Worm (Caenorhabditis elegans) whole organism, L4 larva: ENCODE measurements around the gene C37H5.14.

ENCODE experiments used
- T20F7.1 ChIP-seq: fragments of 200-800 bp; sonication (Bioruptor generic); optimal IDR thresholded peaks from 2 replicates; lab custom pipeline; 2018; ENCODE audit warnings: mild to moderate bottlenecking, missing genetic modification characterization, missing compliant biosample characterization
- Y105C5A.15 ChIP-seq: fragments of 200-800 bp; sonication (Bioruptor generic); IDR thresholded peaks from 2 replicates; pipeline ENCODE4 v1.3.6; 2022; ENCODE audit warnings: missing genetic modification characterization, missing compliant biosample characterization
- Y75B8A.6 ChIP-seq: fragments of 200-800 bp; sonication (Bioruptor generic); IDR thresholded peaks from 2 replicates; pipeline ENCODE4 v1.3.6; 2022; ENCODE audit warnings: missing genetic modification reagents, missing genetic modification characterization, missing compliant biosample characterization
- ZK337.2 ChIP-seq: fragments of 200-800 bp; sonication (Bioruptor generic); IDR thresholded peaks from 2 replicates; pipeline ENCODE4 v1.3.6; 2022; ENCODE audit warnings: missing genetic modification reagents, missing genetic modification characterization, missing compliant biosample characterization
- aha-1 ChIP-seq: fragments of 150-350 bp; peaks from one replicate; lab custom pipeline; 2014; ENCODE audit warnings: missing biosample characterization, missing genetic modification characterization
- aly-2 ChIP-seq: sonication (generic microtip); optimal IDR thresholded peaks from 2 replicates; lab custom pipeline; 2018; ENCODE audit warnings: missing biosample characterization, missing genetic modification characterization
- arid-1 ChIP-seq: fragments of 200-800 bp; sonication (Bioruptor generic); conservative IDR thresholded peaks from 2 replicates; pipeline ENCODE4 v1.3.6; 2022; ENCODE audit warnings: missing genetic modification reagents, missing genetic modification characterization, missing compliant biosample characterization
- ceh-82 ChIP-seq: sonication (generic microtip); optimal IDR thresholded peaks from 2 replicates; lab custom pipeline; 2017; ENCODE audit warnings: missing biosample characterization, missing genetic modification characterization
- ces-1 ChIP-seq: fragments of 150-350 bp; sonication (generic microtip); optimal IDR thresholded peaks from 4 replicates; lab custom pipeline; 2014; ENCODE audit warnings: missing biosample characterization, missing genetic modification reagents, missing genetic modification characterization
- daf-12 ChIP-seq: fragments of 150-350 bp; optimal IDR thresholded peaks from 2 replicates; lab custom pipeline; 2014; ENCODE audit warnings: missing biosample characterization, missing genetic modification reagents, missing genetic modification characterization
- daf-16 ChIP-seq, 3 experiments: sonication (generic microtip); optimal IDR thresholded peaks; 2 replicates each; lab custom pipeline; 2016 to 2017; ENCODE audit warnings: missing genetic modification characterization in 3 of 3, missing genetic modification reagents in 3 of 3, mild to moderate bottlenecking in 2 of 3, missing compliant biosample characterization in 2 of 3, missing biosample characterization in 1 of 3, moderate library complexity in 1 of 3
- dpl-1 ChIP-seq: fragments of 150-350 bp; optimal IDR thresholded peaks from 2 replicates; lab custom pipeline; 2014; ENCODE audit warnings: missing biosample characterization, missing genetic modification reagents, missing genetic modification characterization
- dve-1 ChIP-seq: sonication (generic microtip); optimal IDR thresholded peaks from 2 replicates; lab custom pipeline; 2017; ENCODE audit warnings: antibody characterized with exemption, mild to moderate bottlenecking, missing genetic modification characterization, missing compliant biosample characterization; ENCODE audit not compliant: insufficient read depth
- egl-43 ChIP-seq: fragments of 200-800 bp; sonication (Bioruptor generic); IDR thresholded peaks from 2 replicates; pipeline ENCODE4 v1.3.6; 2022; ENCODE audit warnings: missing genetic modification reagents, missing genetic modification characterization, missing compliant biosample characterization
- hif-1 ChIP-seq, 2 experiments: sonication (generic microtip); optimal IDR thresholded peaks; 2 replicates each; lab custom pipeline; 2016 to 2017; ENCODE audit warnings: missing compliant biosample characterization in 2 of 2, missing genetic modification characterization in 2 of 2, missing genetic modification reagents in 2 of 2, missing genotype in 2 of 2, mild to moderate bottlenecking in 1 of 2
- hlh-11 ChIP-seq: fragments of 200-800 bp; sonication (Bioruptor generic); optimal IDR thresholded peaks from 2 replicates; lab custom pipeline; 2018; ENCODE audit warnings: mild to moderate bottlenecking, missing genetic modification characterization, missing compliant biosample characterization
- hlh-30 ChIP-seq: sonication (generic microtip); optimal IDR thresholded peaks from 2 replicates; lab custom pipeline; 2017; ENCODE audit warnings: antibody characterized with exemption, mild to moderate bottlenecking, missing genetic modification characterization, missing compliant biosample characterization; ENCODE audit not compliant: insufficient read depth
- hmg-1.1 ChIP-seq: fragments of 200-800 bp; sonication (Bioruptor generic); IDR thresholded peaks from 2 replicates; pipeline ENCODE4 v1.3.6; 2022; ENCODE audit warnings: missing genetic modification reagents, missing genetic modification characterization, missing compliant biosample characterization
- lin-13 ChIP-seq: fragments of 150-350 bp; optimal IDR thresholded peaks from 2 replicates; lab custom pipeline; 2014; ENCODE audit warnings: missing biosample characterization, missing genetic modification reagents, missing genetic modification characterization
- lsy-2 ChIP-seq, 2 experiments: fragments of 150-350 bp in 1 of 2; sonication (generic microtip) in 1 of 2; optimal IDR thresholded peaks; 2 replicates each; lab custom pipeline; 2014 to 2017; ENCODE audit warnings: missing biosample characterization in 2 of 2, missing genetic modification characterization in 2 of 2
- madf-5 ChIP-seq, 2 experiments: fragments of 200-800 bp; sonication (Bioruptor generic); IDR thresholded peaks; 2 replicates each; pipeline ENCODE4 v1.3.6; 2022; ENCODE audit warnings: missing compliant biosample characterization in 2 of 2, missing genetic modification characterization in 2 of 2
- mdl-1 ChIP-seq, 2 experiments: fragments of 150-350 bp in 1 of 2; sonication (generic microtip) in 1 of 2; optimal IDR thresholded peaks; 2 replicates each; lab custom pipeline; 2014 to 2017; ENCODE audit warnings: missing biosample characterization in 2 of 2, missing genetic modification characterization in 2 of 2
- mep-1 ChIP-seq: fragments of 150-350 bp; sonication (generic microtip); optimal IDR thresholded peaks from 3 replicates; lab custom pipeline; 2014; ENCODE audit warnings: missing biosample characterization, missing genetic modification characterization
- mxl-2 ChIP-seq: fragments of 200-800 bp; sonication (Bioruptor generic); conservative IDR thresholded peaks from 2 replicates; pipeline ENCODE4 v1.3.6; 2022; ENCODE audit warnings: missing genetic modification reagents, missing genetic modification characterization, missing compliant biosample characterization
- nhr-10 ChIP-seq: fragments of 150-350 bp; optimal IDR thresholded peaks from 2 replicates; lab custom pipeline; 2014; ENCODE audit warnings: missing biosample characterization, missing genetic modification characterization
- nhr-102 ChIP-seq: sonication (generic microtip); optimal IDR thresholded peaks from 2 replicates; lab custom pipeline; 2016; ENCODE audit warnings: mild to moderate bottlenecking, missing genetic modification characterization, moderate library complexity, missing compliant biosample characterization
- nhr-11 ChIP-seq: fragments of 150-350 bp; optimal IDR thresholded peaks from 2 replicates; lab custom pipeline; 2014; ENCODE audit warnings: missing biosample characterization, missing genetic modification characterization
- nhr-28 ChIP-seq: fragments of 150-350 bp; optimal IDR thresholded peaks from 2 replicates; lab custom pipeline; 2014; ENCODE audit warnings: missing biosample characterization, missing genetic modification characterization
- nhr-42 ChIP-seq: fragments of 200-800 bp; sonication (Bioruptor generic); IDR thresholded peaks from 2 replicates; pipeline ENCODE4 v1.3.6; 2022; ENCODE audit warnings: missing genetic modification characterization, missing compliant biosample characterization
- nhr-76 ChIP-seq: fragments of 150-350 bp; optimal IDR thresholded peaks from 2 replicates; lab custom pipeline; 2014; ENCODE audit warnings: missing biosample characterization, missing genetic modification characterization
- pha-4 ChIP-seq, 2 experiments: fragments of 150-350 bp in 1 of 2; fragments of 200-800 bp in 1 of 2; sonication (Bioruptor generic) in 1 of 2; IDR thresholded peaks in 1 of 2; optimal IDR thresholded peaks in 1 of 2; 2 replicates each; pipeline versions ENCODE4 v1.3.6 to Lab custom; 2014 to 2022; ENCODE audit warnings: missing genetic modification characterization in 2 of 2, missing genetic modification reagents in 2 of 2, missing biosample characterization in 1 of 2, missing compliant biosample characterization in 1 of 2
- php-3 ChIP-seq: fragments of 200-800 bp; sonication (Bioruptor generic); IDR thresholded peaks from 2 replicates; pipeline ENCODE4 v1.3.6; 2022; ENCODE audit warnings: missing genetic modification reagents, missing genetic modification characterization, missing compliant biosample characterization
- pqm-1 ChIP-seq: sonication (generic microtip); optimal IDR thresholded peaks from 2 replicates; lab custom pipeline; 2017; ENCODE audit warnings: missing biosample characterization, missing genetic modification characterization
- rbr-2 ChIP-seq: sonication (generic microtip); optimal IDR thresholded peaks from 2 replicates; lab custom pipeline; 2016; ENCODE audit warnings: missing genotype, missing genetic modification characterization, missing compliant biosample characterization
- skn-1 ChIP-seq: fragments of 150-350 bp; optimal IDR thresholded peaks from 2 replicates; lab custom pipeline; 2014; ENCODE audit warnings: missing biosample characterization, missing genetic modification characterization
- tag-97 ChIP-seq: fragments of 200-800 bp; sonication (Bioruptor generic); IDR thresholded peaks from 2 replicates; pipeline ENCODE4 v1.3.6; 2022; ENCODE audit warnings: missing genetic modification characterization, missing compliant biosample characterization
- unc-130 ChIP-seq: sonication (generic microtip); optimal IDR thresholded peaks from 2 replicates; lab custom pipeline; 2016; ENCODE audit warnings: missing genetic modification reagents, missing genetic modification characterization, missing compliant biosample characterization
- unc-62 ChIP-seq, 3 experiments: fragments of 150-350 bp in 1 of 3; sonication (generic microtip); optimal IDR thresholded peaks in 2 of 3; peaks in 1 of 3; 1 replicate in 1 of 3; 2 replicates in 2 of 3; lab custom pipeline; 2014 to 2017; ENCODE audit warnings: missing biosample characterization in 3 of 3, missing genetic modification characterization in 3 of 3, missing genetic modification reagents in 3 of 3, missing genotype in 1 of 3
- vab-7 ChIP-seq: fragments of 200-800 bp; sonication (Bioruptor generic); IDR thresholded peaks from 2 replicates; pipeline ENCODE4 v1.3.6; 2022; ENCODE audit warnings: missing genetic modification reagents, missing genetic modification characterization, missing compliant biosample characterization
- zip-2 ChIP-seq: fragments of 150-350 bp; optimal IDR thresholded peaks from 2 replicates; lab custom pipeline; 2014; ENCODE audit warnings: missing biosample characterization, missing genetic modification characterization
- ztf-7 ChIP-seq: fragments of 150-350 bp; optimal IDR thresholded peaks from 2 replicates; lab custom pipeline; 2014; ENCODE audit warnings: missing biosample characterization, missing genetic modification characterization

C37H5.14 gene

ce11 chrV:4862737-4863136 is 28.6 kb upstream of the C37H5.14 start, which contains the start of gene C37H5.13:
Gene C37H5.13 (minus strand): TSS chrV:4862965.
- TF ChIP-seq hif-1 (tag; optimal IDR thresholded peaks at IDR 0.05; lab: Kevin White, UChicago) = peak in 1 of 2 experiments; percentile 2
- TF ChIP-seq aly-2 (tag; lab: Kevin White, UChicago) = no peak
- TF ChIP-seq unc-130 (GFP tag; lab: Kevin White, UChicago) = no peak
- no peak for TF ChIP-seq hmg-1.1 (GFP tag; lab: Robert Waterston, UW)
- TF ChIP-seq vab-7 (GFP tag; lab: Robert Waterston, UW) = no peak
- TF ChIP-seq nhr-11 (tag; lab: Kevin White, UChicago) = peak; percentile 11
- no peak for TF ChIP-seq ces-1
- TF ChIP-seq pha-4 (GFP tag; IDR thresholded peaks at IDR 0.05; lab: Robert Waterston, UW) = no peak
- TF ChIP-seq pha-4 (tag; optimal IDR thresholded peaks at IDR 0.05; lab: Kevin White, UChicago) = no peak
- TF ChIP-seq dve-1 (tag; lab: Kevin White, UChicago) = peak; percentile 45
- TF ChIP-seq zip-2 (tag; lab: Kevin White, UChicago) = no peak
- peak; percentile 98 for TF ChIP-seq nhr-28 (tag; lab: Kevin White, UChicago)
- peak in 1 of 2 experiments; percentile 19 for TF ChIP-seq lsy-2 (tag; optimal IDR thresholded peaks at IDR 0.05; lab: Kevin White, UChicago)
- TF ChIP-seq ztf-7 (tag; lab: Kevin White, UChicago) = peak; percentile 56
- peak; percentile 28 for TF ChIP-seq mep-1
- TF ChIP-seq daf-16 (GFP tag; optimal IDR thresholded peaks at IDR 0.05; lab: Kevin White, UChicago) = no peak
- peak; percentile 42 for TF ChIP-seq daf-16 (tag; optimal IDR thresholded peaks at IDR 0.05; lab: Kevin White, UChicago)
- peak in 1 of 2 experiments; percentile 27 for TF ChIP-seq mdl-1 (tag; optimal IDR thresholded peaks at IDR 0.05; lab: Kevin White, UChicago)
- peak; percentile 48 for TF ChIP-seq hlh-30 (tag; lab: Kevin White, UChicago)

- TF ChIP-seq hlh-11 (tag; lab: Kevin White, UChicago) (no peak), nhr-28 (tag; lab: Kevin White, UChicago) (no peak), daf-12 (tag; lab: Kevin White, UChicago) (no peak), nhr-102 (tag; lab: Kevin White, UChicago) (no peak), rbr-2 (tag; lab: Kevin White, UChicago) (peak; percentile 48), aha-1 (tag; lab: Kevin White, UChicago) (peak; percentile 27), madf-5 (GFP tag; IDR thresholded peaks at IDR 0.05; lab: Robert Waterston, UW) (no peak), pqm-1 (tag; lab: Kevin White, UChicago) (no peak), T20F7.1 (GFP tag; lab: Kevin White, UChicago) (no peak), php-3 (GFP tag; lab: Robert Waterston, UW) (no peak), dpl-1 (no peak), lsy-2 (tag; optimal IDR thresholded peaks at IDR 0.05; lab: Kevin White, UChicago) (peak in 1 of 2 experiments; percentile 5), unc-62 (GFP tag; optimal IDR thresholded peaks at IDR 0.05 in 1 of 2; lab: Kevin White, UChicago) (no peak), unc-62 (tag; optimal IDR thresholded peaks at IDR 0.05; lab: Kevin White, UChicago) (no peak), tag-97 (no peak), mxl-2 (GFP tag; lab: Robert Waterston, UW) (no peak), nhr-76 (tag; lab: Kevin White, UChicago) (no peak)
Observed at ce11 chrV:4860525-4860924, 26.3 kb upstream of the C37H5.14 start.

- TF ChIP-seq egl-43 (GFP tag; lab: Robert Waterston, UW) (no peak), aha-1 (tag; lab: Kevin White, UChicago) (peak; percentile 91)
Observed at ce11 chrV:4857561-4857960, 23.4 kb upstream of the C37H5.14 start.

ce11 chrV:4851969-4852368 is 17.8 kb upstream of the C37H5.14 start:
- TF ChIP-seq Y105C5A.15 (no peak), nhr-10 (tag; lab: Kevin White, UChicago) (no peak), nhr-42 (GFP tag; lab: Robert Waterston, UW) (no peak), ZK337.2 (no peak), arid-1 (GFP tag; lab: Robert Waterston, UW) (no peak), skn-1 (tag; lab: Kevin White, UChicago) (no peak), lin-13 (no peak), Y75B8A.6 (GFP tag; lab: Robert Waterston, UW) (no peak), ceh-82 (no peak), hlh-11 (tag; lab: Kevin White, UChicago) (no peak)
